Worm (Caenorhabditis elegans) whole organism, L3 larva: ENCODE data around the gene mct-6.

Experiments
- R02D3.7 ChIP-seq: fragments of 150-350 bp; optimal IDR thresholded peaks from 2 replicates; lab custom pipeline; 2014; ENCODE audit warnings: missing biosample characterization, missing genetic modification characterization
- ZK546.5 ChIP-seq: sonication (generic microtip); optimal IDR thresholded peaks from 2 replicates; lab custom pipeline; 2017; ENCODE audit warnings: missing biosample characterization, missing genetic modification characterization
- aly-2 ChIP-seq: fragments of 150-350 bp; optimal IDR thresholded peaks from 2 replicates; lab custom pipeline; 2014; ENCODE audit warnings: missing biosample characterization, missing genetic modification characterization
- ama-1 ChIP-seq: fragments of 150-350 bp; optimal IDR thresholded peaks from 2 replicates; lab custom pipeline; 2018
- ceh-16 ChIP-seq: sonication (generic microtip); optimal IDR thresholded peaks from 2 replicates; lab custom pipeline; 2017; ENCODE audit warnings: missing biosample characterization, missing genetic modification characterization
- ceh-28 ChIP-seq: fragments of 150-350 bp; optimal IDR thresholded peaks from 2 replicates; lab custom pipeline; 2014; ENCODE audit warnings: missing biosample characterization, missing genetic modification reagents, missing genetic modification characterization
- ceh-82 ChIP-seq: fragments of 150-350 bp; optimal IDR thresholded peaks from 2 replicates; lab custom pipeline; 2014; ENCODE audit warnings: missing biosample characterization, missing genetic modification characterization
- ceh-9 ChIP-seq: sonication (generic microtip); optimal IDR thresholded peaks from 2 replicates; lab custom pipeline; 2018; ENCODE audit warnings: missing biosample characterization, missing genetic modification characterization
- daf-12 ChIP-seq: fragments of 150-350 bp; optimal IDR thresholded peaks from 2 replicates; lab custom pipeline; 2014; ENCODE audit warnings: missing biosample characterization, missing genetic modification reagents, missing genetic modification characterization
- egl-27 ChIP-seq: sonication (generic microtip); optimal IDR thresholded peaks from 4 replicates; lab custom pipeline; 2017; ENCODE audit warnings: missing biosample characterization, missing genetic modification reagents, missing genetic modification characterization
- egl-5 ChIP-seq: fragments of 150-350 bp; optimal IDR thresholded peaks from 2 replicates; lab custom pipeline; 2017; ENCODE audit warnings: missing biosample characterization, missing genetic modification reagents, missing genetic modification characterization, inconsistent platforms
- elt-1 ChIP-seq: fragments of 150-350 bp; optimal IDR thresholded peaks from 2 replicates; lab custom pipeline; 2014; ENCODE audit warnings: missing biosample characterization, missing genetic modification characterization
- elt-2 ChIP-seq: sonication (generic microtip); optimal IDR thresholded peaks from 2 replicates; lab custom pipeline; 2016; ENCODE audit warnings: missing genetic modification reagents, mild to moderate bottlenecking, missing genetic modification characterization, missing compliant biosample characterization
- elt-3 ChIP-seq, 3 experiments: fragments of 150-350 bp in 1 of 3; sonication (generic microtip) in 2 of 3; optimal IDR thresholded peaks; 2 replicates in 2 of 3; 4 replicates in 1 of 3; lab custom pipeline; 2014 to 2017; ENCODE audit warnings: missing biosample characterization in 3 of 3, missing genetic modification characterization in 3 of 3
- eor-1 ChIP-seq, 2 experiments: fragments of 150-350 bp; optimal IDR thresholded peaks; 2 replicates each; lab custom pipeline; 2014 to 2018; ENCODE audit warnings: missing biosample characterization in 2 of 2, missing genetic modification characterization in 2 of 2
- fkh-10 ChIP-seq: sonication (generic microtip); optimal IDR thresholded peaks from 2 replicates; lab custom pipeline; 2017; ENCODE audit warnings: missing biosample characterization, missing genetic modification reagents, missing genetic modification characterization
- fkh-2 ChIP-seq: fragments of 150-350 bp; optimal IDR thresholded peaks from 2 replicates; lab custom pipeline; 2014; ENCODE audit warnings: missing biosample characterization, missing genetic modification reagents, missing genetic modification characterization
- fos-1 ChIP-seq: fragments of 150-350 bp; optimal IDR thresholded peaks from 2 replicates; lab custom pipeline; 2014; ENCODE audit warnings: missing biosample characterization, missing genetic modification characterization
- hmg-11 ChIP-seq: sonication (generic microtip); optimal IDR thresholded peaks from 2 replicates; lab custom pipeline; 2016; ENCODE audit warnings: missing genetic modification characterization, missing compliant biosample characterization
- jun-1 ChIP-seq: fragments of 150-350 bp; optimal IDR thresholded peaks from 2 replicates; lab custom pipeline; 2014; ENCODE audit warnings: missing biosample characterization, missing genetic modification reagents, missing genetic modification characterization
- lin-15B ChIP-seq: fragments of 150-350 bp; optimal IDR thresholded peaks from 2 replicates; lab custom pipeline; 2014; ENCODE audit warnings: missing biosample characterization, missing genetic modification characterization
- lin-39 ChIP-seq: fragments of 150-350 bp; optimal IDR thresholded peaks from 2 replicates; lab custom pipeline; 2018; ENCODE audit warnings: missing biosample characterization, missing genetic modification reagents, missing genetic modification characterization
- lsy-12 ChIP-seq: sonication (generic microtip); optimal IDR thresholded peaks from 2 replicates; lab custom pipeline; 2016; ENCODE audit warnings: mild to moderate bottlenecking, missing genetic modification characterization, missing compliant biosample characterization
- mdl-1 ChIP-seq: fragments of 150-350 bp; optimal IDR thresholded peaks from 2 replicates; lab custom pipeline; 2014; ENCODE audit warnings: missing biosample characterization, missing genetic modification characterization
- mml-1 ChIP-seq: fragments of 150-350 bp; sonication (generic microtip); optimal IDR thresholded peaks from 3 replicates; lab custom pipeline; 2014; ENCODE audit warnings: missing biosample characterization, missing genetic modification characterization
- nfya-1 ChIP-seq: sonication (generic microtip); optimal IDR thresholded peaks from 2 replicates; lab custom pipeline; 2017; ENCODE audit warnings: missing genetic modification characterization, mild to moderate bottlenecking, missing compliant biosample characterization, antibody characterized with exemption, moderate library complexity; ENCODE audit not compliant: insufficient read depth
- nhr-11 ChIP-seq: fragments of 150-350 bp; optimal IDR thresholded peaks from 2 replicates; lab custom pipeline; 2014; ENCODE audit warnings: missing biosample characterization, missing genetic modification characterization
- nhr-12 ChIP-seq: fragments of 150-350 bp; optimal IDR thresholded peaks from 2 replicates; lab custom pipeline; 2014; ENCODE audit warnings: missing biosample characterization, missing genetic modification characterization
- nhr-23 ChIP-seq: fragments of 150-350 bp; optimal IDR thresholded peaks from 2 replicates; lab custom pipeline; 2014; ENCODE audit warnings: missing biosample characterization, missing genetic modification reagents, missing genetic modification characterization
- nhr-237 ChIP-seq: fragments of 150-350 bp; optimal IDR thresholded peaks from 2 replicates; lab custom pipeline; 2014; ENCODE audit warnings: missing biosample characterization, missing genetic modification characterization
- nhr-25 ChIP-seq: sonication (generic microtip); optimal IDR thresholded peaks from 2 replicates; lab custom pipeline; 2017; ENCODE audit warnings: missing biosample characterization, missing genetic modification characterization
- nhr-28 ChIP-seq: fragments of 150-350 bp; optimal IDR thresholded peaks from 2 replicates; lab custom pipeline; 2014; ENCODE audit warnings: missing biosample characterization, missing genetic modification characterization
- nhr-43 ChIP-seq: sonication (generic microtip); optimal IDR thresholded peaks from 2 replicates; lab custom pipeline; 2016; ENCODE audit warnings: mild to moderate bottlenecking, missing genetic modification characterization, missing compliant biosample characterization; ENCODE audit not compliant: poor library complexity, severe bottlenecking
- nhr-67 ChIP-seq: fragments of 150-350 bp; optimal IDR thresholded peaks from 2 replicates; lab custom pipeline; 2014; ENCODE audit warnings: missing biosample characterization, missing genetic modification characterization
- nhr-76 ChIP-seq: fragments of 150-350 bp; sonication (generic microtip); optimal IDR thresholded peaks from 5 replicates; lab custom pipeline; 2014; ENCODE audit warnings: missing biosample characterization, missing genetic modification characterization
- nhr-77 ChIP-seq: fragments of 150-350 bp; optimal IDR thresholded peaks from 2 replicates; lab custom pipeline; 2014; ENCODE audit warnings: missing biosample characterization, missing genetic modification characterization
- pha-4 ChIP-seq: fragments of 150-350 bp; optimal IDR thresholded peaks from 2 replicates; lab custom pipeline; 2014; ENCODE audit warnings: missing biosample characterization, missing genetic modification reagents, missing genetic modification characterization
- pqm-1 ChIP-seq: fragments of 150-350 bp; optimal IDR thresholded peaks from 2 replicates; lab custom pipeline; 2017; ENCODE audit warnings: missing biosample characterization, missing genetic modification characterization, inconsistent platforms
- sea-2 ChIP-seq: fragments of 150-350 bp; sonication (generic microtip); optimal IDR thresholded peaks from 4 replicates; lab custom pipeline; 2014; ENCODE audit warnings: missing biosample characterization, missing genetic modification reagents, missing genetic modification characterization
- skn-1 ChIP-seq: fragments of 150-350 bp; optimal IDR thresholded peaks from 2 replicates; lab custom pipeline; 2014; ENCODE audit warnings: missing biosample characterization, missing genetic modification characterization
- snpc-4 ChIP-seq: fragments of 150-350 bp; optimal IDR thresholded peaks from 2 replicates; lab custom pipeline; 2014; ENCODE audit warnings: missing biosample characterization, missing genetic modification characterization
- tbx-2 ChIP-seq: sonication (generic microtip); optimal IDR thresholded peaks from 2 replicates; lab custom pipeline; 2016; ENCODE audit warnings: mild to moderate bottlenecking, missing genetic modification characterization, missing compliant biosample characterization
- unc-39 ChIP-seq: sonication (generic microtip); optimal IDR thresholded peaks from 4 replicates; lab custom pipeline; 2017; ENCODE audit warnings: missing biosample characterization, missing genetic modification characterization
- unc-62 ChIP-seq: fragments of 150-350 bp; sonication (generic microtip); optimal IDR thresholded peaks from 4 replicates; lab custom pipeline; 2014; ENCODE audit warnings: missing biosample characterization, missing genetic modification reagents, missing genetic modification characterization
- zag-1 ChIP-seq: fragments of 150-350 bp; optimal IDR thresholded peaks from 2 replicates; lab custom pipeline; 2014; ENCODE audit warnings: missing biosample characterization, missing genetic modification characterization
- ztf-11 ChIP-seq: fragments of 150-350 bp; optimal IDR thresholded peaks from 2 replicates; lab custom pipeline; 2014; ENCODE audit warnings: missing biosample characterization, missing genetic modification characterization
- ztf-4 ChIP-seq: fragments of 150-350 bp; optimal IDR thresholded peaks from 2 replicates; lab custom pipeline; 2014; ENCODE audit warnings: missing biosample characterization, missing genetic modification characterization

mct-6 gene

ce11 chrX:16731167-16731566 is 39.1 kb downstream of the mct-6 start:
- no peak for TF ChIP-seq unc-62 (GFP tag; lab: Kevin White, UChicago)
- TF ChIP-seq nhr-76 (tag; lab: Kevin White, UChicago) = no peak
- TF ChIP-seq hmg-11 (tag; lab: Kevin White, UChicago) = no peak
- TF ChIP-seq jun-1 (tag; lab: Kevin White, UChicago) = no peak

ce11 chrX:16729259-16729658 is 41.0 kb downstream of the mct-6 start, which contains the start of gene hda-4:
Gene hda-4 (plus strand): TSS chrX:16729559.
- TF ChIP-seq ztf-4 (tag; lab: Kevin White, UChicago) = no peak
- TF ChIP-seq fkh-10 = no peak
- no peak for TF ChIP-seq elt-2 (tag; lab: Kevin White, UChicago)
- TF ChIP-seq ceh-28 (tag; lab: Kevin White, UChicago) = no peak
- no peak for TF ChIP-seq fkh-2 (tag; lab: Kevin White, UChicago)
- no peak for TF ChIP-seq lin-15B

ce11 chrX:16726879-16727278 is 43.4 kb downstream of the mct-6 start:
- TF ChIP-seq nhr-11 (peak; percentile 91), nhr-12 (tag; lab: Kevin White, UChicago) (no peak), pqm-1 (peak; percentile 81), unc-62 (GFP tag; lab: Kevin White, UChicago) (peak; percentile 54), nhr-43 (tag; lab: Kevin White, UChicago) (peak; percentile 84), ztf-4 (tag; lab: Kevin White, UChicago) (peak; percentile 11), ZK546.5 (tag; lab: Kevin White, UChicago) (no peak), R02D3.7 (peak; percentile 63), tbx-2 (tag; lab: Kevin White, UChicago) (peak; percentile 87), egl-5 (tag; lab: Kevin White, UChicago) (peak; percentile 81), ztf-11 (tag; lab: Kevin White, UChicago) (no peak), elt-2 (tag; lab: Kevin White, UChicago) (peak; percentile 93), nhr-77 (tag; lab: Kevin White, UChicago) (no peak), unc-39 (tag; lab: Kevin White, UChicago) (no peak), nhr-76 (tag; lab: Kevin White, UChicago) (no peak), jun-1 (tag; lab: Kevin White, UChicago) (peak; percentile 97), pha-4 (tag; lab: Kevin White, UChicago) (peak; percentile 86), aly-2 (tag; lab: Kevin White, UChicago) (no peak), elt-3 (tag; optimal IDR thresholded peaks at IDR 0.05; lab: Kevin White, UChicago) (peak in 2 of 3 experiments; percentile 36 to 55), skn-1 (tag; lab: Kevin White, UChicago) (peak; percentile 62), lsy-12 (peak; percentile 83), eor-1 (tag; optimal IDR thresholded peaks at IDR 0.05; lab: Kevin White, UChicago) (no peak), nhr-237 (no peak), nhr-28 (tag; lab: Kevin White, UChicago) (no peak), lin-15B (peak; percentile 53), ceh-9 (no peak), egl-27 (tag; lab: Kevin White, UChicago) (peak; percentile 75), mml-1 (no peak), zag-1 (tag; lab: Kevin White, UChicago) (peak; percentile 42), nhr-67 (no peak), nhr-25 (tag; lab: Kevin White, UChicago) (peak; percentile 94), fos-1 (tag; lab: Kevin White, UChicago) (peak; percentile 50), mdl-1 (tag; lab: Kevin White, UChicago) (peak; percentile 85), nhr-23 (tag; lab: Kevin White, UChicago) (peak; percentile 85), ceh-28 (tag; lab: Kevin White, UChicago) (peak; percentile 74), hmg-11 (tag; lab: Kevin White, UChicago) (peak; percentile 97), ceh-16 (tag; lab: Kevin White, UChicago) (no peak), fkh-10 (peak; percentile 46), lin-39 (peak; percentile 91), ceh-82 (peak; percentile 20), nfya-1 (peak; percentile 92), daf-12 (tag; lab: Kevin White, UChicago) (no peak), elt-1 (tag; lab: Kevin White, UChicago) (peak; percentile 50), ama-1 (lab: Kevin White, UChicago) (no peak), snpc-4 (tag; lab: Kevin White, UChicago) (peak; percentile 71), sea-2 (GFP tag; lab: Kevin White, UChicago) (no peak), fkh-2 (tag; lab: Kevin White, UChicago) (no peak)
- TF ChIP-seq, all 47 proteins: peak for 29
